Worm (Caenorhabditis elegans): ENCODE results near the gene C05B5.1.

DNA sequence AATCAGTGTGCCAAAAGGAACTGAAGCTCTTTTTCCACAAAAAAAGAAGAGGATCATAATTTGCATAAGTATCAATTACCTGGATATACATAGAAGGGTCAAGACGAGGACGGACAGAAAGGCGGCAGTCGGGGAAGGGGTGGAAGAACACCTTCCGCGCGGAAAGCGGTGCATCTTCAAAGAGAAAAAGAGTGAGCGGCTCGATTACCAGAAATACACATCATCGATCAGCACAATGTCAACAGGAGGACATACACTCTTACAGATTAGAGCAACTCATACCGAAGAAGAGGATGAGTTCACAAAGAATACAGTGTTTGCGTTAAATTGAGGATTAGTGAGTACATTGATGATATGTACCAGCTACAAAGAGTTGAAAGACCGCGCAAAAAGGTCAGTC lies 18.9 kb downstream of the C05B5.1 start:
- no peak for TF ChIP-seq ama-1 (optimal IDR thresholded peaks at IDR 0.05)
- peak; percentile 43 for TF ChIP-seq hmg-4 (GFP tag; optimal IDR thresholded peaks at IDR 0.05)
- TF ChIP-seq hnd-1 (tag; optimal IDR thresholded peaks at IDR 0.05) = no peak
- TF ChIP-seq aly-1 (tag; optimal IDR thresholded peaks at IDR 0.05) = no peak
